Fruit fly (Drosophila melanogaster): ENCODE results near the gene CG4611.

Gene CG4611

DNA sequence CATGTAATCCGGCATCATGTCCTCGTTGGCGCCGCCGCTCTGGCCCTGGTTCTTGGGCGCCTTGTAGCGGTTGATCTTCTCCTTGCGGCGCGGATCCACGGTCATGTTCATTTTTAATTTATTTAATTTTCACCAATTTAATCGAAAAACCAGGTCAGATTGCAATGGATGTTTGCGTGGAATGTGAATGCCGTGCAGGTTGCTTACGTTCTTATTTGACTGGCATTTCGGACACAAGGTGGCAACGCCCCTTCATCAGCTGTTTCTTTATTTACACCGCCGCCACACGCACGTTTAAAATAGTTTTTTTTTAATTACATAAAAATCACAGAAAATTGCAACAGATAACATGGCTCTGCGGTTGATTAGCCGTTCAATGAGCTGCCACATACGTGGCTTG is at the start of gene CG4611, which contains the start of gene CG10674:
Gene CG4611, plus strand, starts transcription at position 254 of the 400 bp plus-strand sequence.
Gene CG10674, minus strand, starts transcription at position 170 of the 400 bp plus-strand sequence.
- TF ChIP-seq CG17801 (GFP tag; optimal IDR thresholded peaks at IDR 0.05; ENCODE audit: partially characterized antibody) = no peak

DNA sequence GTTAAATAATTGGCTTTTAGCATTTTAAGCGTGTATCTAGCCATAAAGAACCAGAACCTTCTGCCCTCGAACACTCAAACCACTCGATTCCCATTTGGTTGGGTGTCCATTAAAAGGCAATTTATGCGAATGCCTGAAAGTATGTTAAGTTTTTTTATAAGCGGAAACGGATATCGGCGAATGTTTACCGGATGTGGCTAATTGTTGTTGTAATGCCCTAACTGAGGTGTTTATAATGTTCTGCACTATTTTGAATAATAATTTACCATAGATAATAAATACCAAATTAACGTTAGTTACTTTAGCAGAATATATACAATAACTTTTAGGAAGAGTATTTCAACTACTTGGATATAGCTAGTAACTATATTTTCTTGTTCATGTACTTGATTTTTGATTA is 39.5 kb upstream of the CG4611 start:
- peak; percentile 33 for TF ChIP-seq CG17801 (GFP tag; optimal IDR thresholded peaks at IDR 0.05; ENCODE audit: partially characterized antibody)

DNA sequence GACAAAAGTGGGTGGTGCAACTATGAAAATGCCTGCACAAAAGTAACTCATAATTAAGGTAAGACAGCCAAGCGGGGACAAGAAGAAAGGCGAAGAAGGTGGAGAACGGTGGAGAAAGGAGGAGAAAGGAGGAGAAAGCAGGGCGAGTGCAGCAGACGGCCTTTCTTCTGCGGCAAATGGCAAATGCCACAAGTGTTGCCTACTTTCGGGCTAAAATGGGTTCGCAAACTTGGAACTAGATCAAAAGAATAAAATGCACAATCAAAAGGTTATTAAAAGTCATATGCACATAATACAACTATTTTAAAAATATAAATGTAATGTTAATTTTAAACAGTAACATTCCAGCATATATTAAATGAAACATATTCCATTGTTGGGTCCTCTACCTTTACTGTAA is 34.1 kb upstream of the CG4611 start:
- TF ChIP-seq CG17801 (GFP tag; optimal IDR thresholded peaks at IDR 0.05; ENCODE audit: partially characterized antibody) = no peak

DNA sequence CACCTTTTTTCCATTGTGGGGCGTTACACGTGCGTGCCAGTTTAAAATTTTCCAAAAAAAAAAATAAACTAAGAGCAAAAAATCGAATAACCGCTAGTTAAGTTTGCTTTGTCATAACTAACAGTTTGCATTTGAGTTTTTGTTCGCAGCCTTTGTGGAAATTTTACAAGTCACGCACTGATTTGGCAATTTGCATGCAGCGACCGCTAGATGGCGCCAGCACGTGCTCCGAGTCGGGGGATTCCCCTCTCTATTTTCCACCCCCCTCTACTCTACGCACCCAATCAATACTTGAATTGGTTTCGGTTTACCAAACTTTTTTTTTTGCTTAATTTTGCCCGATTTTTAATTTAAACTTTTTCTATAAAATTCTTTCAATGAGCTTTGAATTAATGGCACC is 11.0 kb upstream of the CG4611 start:
- TF ChIP-seq CG17801 (GFP tag; optimal IDR thresholded peaks at IDR 0.05; ENCODE audit: partially characterized antibody) = no peak

DNA sequence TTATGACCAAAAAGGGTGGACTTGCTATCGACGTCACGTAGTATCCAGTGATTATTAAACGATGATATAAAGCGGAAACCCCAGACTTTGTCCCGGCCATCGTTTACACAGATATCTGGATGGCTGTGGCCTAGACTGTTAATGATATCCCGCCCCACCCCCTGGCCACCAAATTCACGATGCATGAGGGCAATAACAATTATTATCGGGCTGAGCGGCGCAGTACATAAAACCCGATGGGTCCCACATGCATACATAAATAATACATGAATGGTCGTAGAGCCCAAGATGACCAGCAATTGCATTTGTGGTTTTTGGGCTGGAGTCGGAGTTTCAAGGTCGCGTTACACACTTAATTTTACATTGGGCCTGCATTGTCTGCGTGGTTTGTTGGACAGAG is 8.6 kb upstream of the CG4611 start:
- no peak for TF ChIP-seq CG17801 (GFP tag; optimal IDR thresholded peaks at IDR 0.05; ENCODE audit: partially characterized antibody)

DNA sequence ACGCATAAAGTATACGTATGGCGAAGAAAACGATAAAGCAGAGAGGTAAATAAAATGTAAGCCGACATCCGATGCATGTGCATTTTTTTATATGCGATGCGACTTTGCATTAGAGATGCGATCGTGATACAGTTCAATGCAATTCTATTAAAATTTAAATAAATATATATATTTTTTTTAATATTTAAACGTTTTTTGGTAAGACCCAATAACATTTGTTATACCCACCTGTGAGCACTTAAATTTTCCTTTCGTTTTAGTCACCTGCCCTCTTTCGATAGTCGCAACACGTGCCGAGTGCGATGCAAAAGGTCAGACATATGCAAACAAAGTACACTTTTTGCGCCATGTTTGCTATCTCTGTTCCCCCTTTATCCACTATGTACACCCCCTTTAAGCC is 8.0 kb upstream of the CG4611 start:
- TF ChIP-seq CG17801 (GFP tag; optimal IDR thresholded peaks at IDR 0.05; ENCODE audit: partially characterized antibody) = no peak

DNA sequence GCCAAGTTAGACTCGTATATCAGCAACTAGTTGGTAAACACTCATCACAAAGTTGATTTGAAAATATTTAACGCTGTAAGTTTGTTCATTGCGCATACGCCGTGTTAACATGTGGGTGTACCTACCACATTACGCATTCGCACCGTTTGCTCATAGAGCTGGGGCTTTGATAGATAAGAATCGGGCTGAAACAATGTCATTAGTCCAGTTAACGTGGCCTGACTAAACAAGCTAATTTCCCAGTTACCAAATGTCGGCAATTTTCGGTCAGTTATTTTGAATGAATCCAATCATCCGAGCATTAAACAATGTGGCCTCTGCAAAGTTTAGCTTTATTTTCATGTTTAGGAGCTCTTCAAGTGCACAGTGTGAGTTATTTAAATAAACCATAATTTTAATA is 7.0 kb upstream of the CG4611 start, which contains the start of gene CG4597:
Gene CG4597, plus strand, starts transcription at position 301 of the 400 bp plus-strand sequence.
- no peak for TF ChIP-seq CG17801 (GFP tag; optimal IDR thresholded peaks at IDR 0.05; ENCODE audit: partially characterized antibody)

DNA sequence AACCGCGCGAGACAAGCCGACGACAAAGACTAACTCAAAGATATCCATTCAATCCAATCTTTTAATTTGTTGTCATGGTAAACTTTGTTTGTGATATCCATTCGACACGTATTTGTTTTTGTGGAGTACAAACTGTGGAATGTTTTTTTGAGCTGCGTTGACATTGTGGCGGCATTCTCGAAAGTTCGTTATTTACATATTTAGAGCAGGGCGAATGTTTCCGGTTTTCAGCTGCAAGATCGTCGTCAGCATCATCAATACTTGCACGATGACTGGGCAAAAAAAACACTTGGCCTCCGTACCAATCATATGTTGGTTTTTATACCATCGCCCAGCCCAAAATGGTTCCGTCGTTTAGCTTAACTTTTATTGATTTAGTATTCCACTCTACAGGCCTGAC is 5.7 kb upstream of the CG4611 start:
- TF ChIP-seq CG17801 (GFP tag; optimal IDR thresholded peaks at IDR 0.05; ENCODE audit: partially characterized antibody) = no peak

DNA sequence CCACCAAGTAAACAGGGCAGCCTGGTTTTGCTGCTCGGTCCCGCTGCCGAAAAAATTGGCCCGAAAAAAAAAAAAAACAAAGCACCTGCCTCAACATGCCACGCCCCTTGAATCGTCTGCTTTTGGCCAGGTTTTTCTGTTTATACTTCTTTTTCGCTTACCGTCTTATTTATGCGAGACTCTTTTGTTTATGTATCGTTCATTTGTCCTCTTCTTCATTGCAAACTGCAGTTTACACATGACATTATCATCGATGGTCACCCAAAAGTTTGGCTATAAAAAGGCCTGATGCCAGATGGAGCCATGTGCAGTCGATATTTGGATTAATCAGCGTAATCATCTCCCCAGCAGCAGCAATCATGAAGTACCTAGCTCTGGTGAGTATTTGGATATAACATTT is 4.9 kb upstream of the CG4611 start, which contains the start of gene CG15212:
Gene CG15212, plus strand, starts transcription at position 301 of the 400 bp plus-strand sequence.
- TF ChIP-seq CG17801 (GFP tag; optimal IDR thresholded peaks at IDR 0.05; ENCODE audit: partially characterized antibody) = no peak

DNA sequence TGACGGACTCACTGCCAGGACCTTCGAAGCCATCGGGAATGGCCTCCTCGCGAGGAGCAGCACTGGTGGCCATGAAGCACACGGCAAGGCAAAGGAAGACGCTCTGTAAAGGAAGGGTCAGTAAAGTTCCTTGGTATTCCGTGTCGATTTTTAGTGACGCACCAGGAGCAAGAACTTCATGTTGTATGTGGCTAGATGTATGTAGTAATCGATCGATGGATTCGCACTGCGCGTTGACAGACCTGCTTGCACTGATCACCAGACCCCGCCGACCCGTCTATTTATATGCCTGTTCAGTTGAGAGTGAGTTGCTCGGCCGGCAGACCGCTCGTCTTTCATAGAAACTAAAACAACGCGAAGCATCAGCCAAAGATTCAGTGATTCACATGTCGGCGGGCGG is 3.2 kb upstream of the CG4611 start, which contains the start of gene CG15213:
Gene CG15213, minus strand, starts transcription at position 255 of the 400 bp plus-strand sequence.
- no peak for TF ChIP-seq CG17801 (GFP tag; optimal IDR thresholded peaks at IDR 0.05; ENCODE audit: partially characterized antibody)

DNA sequence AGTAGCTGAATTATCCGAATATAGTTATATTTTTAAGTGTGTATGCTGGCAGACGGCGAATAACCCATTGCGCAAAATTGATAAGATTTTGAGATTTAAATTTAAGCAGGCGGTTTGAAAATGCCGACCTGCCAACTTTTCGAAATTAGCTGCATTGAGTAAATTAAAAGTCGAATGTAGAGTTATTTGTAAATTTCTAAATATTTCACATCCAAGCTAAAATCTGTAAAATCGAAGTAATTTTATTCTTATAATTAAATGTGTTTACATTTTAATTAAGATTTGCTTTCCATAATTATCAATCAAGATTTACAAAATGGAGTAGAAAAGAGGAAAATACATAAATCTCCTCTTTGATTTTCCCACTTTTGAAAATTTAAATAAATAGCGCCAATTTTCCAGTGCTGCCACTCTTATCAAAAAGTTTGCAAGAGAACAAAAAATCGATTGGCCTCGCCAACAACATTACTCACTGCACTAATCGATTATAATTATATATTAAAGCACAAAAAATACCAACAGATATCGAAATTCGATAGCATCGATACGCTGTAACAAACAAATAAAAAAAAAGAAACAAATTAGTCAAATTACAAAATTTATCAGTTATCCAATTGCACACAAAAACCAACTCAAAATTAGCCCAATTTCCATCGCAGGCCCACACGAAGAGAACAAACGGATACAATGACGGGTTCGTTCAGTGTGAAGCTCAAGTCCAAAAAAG is 2.3 kb upstream of the CG4611 start, which contains the start of gene Yod1:
Gene Yod1, plus strand, starts transcription at position 168 of the 727 bp plus-strand sequence.
- TF ChIP-seq CG17801 (GFP tag; optimal IDR thresholded peaks at IDR 0.05; ENCODE audit: partially characterized antibody) = peak; percentile 73

DNA sequence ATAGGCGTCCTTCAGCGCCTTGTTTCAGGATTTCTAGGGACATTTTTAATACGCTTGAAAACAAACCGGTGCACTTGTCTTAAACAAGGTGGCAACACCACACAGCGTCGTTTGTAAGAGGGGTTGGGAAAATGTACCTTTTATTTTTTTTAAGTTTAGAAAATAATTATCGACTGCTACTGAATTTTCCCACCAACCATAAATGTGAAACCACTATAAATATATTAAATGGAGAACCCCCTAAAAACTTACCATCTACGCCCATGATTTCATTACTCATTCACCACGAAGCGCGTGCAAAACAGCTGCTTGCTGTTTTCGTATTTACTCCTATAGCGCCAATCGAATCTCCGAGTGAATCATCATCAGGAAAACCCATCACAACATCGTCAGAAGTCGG is 3.1 kb downstream of the CG4611 start, which contains the start of the genes Tcs5 and CHMP2B:
Gene Tcs5, minus strand, starts transcription at position 84 of the 400 bp plus-strand sequence.
Gene CHMP2B, plus strand, starts transcription at position 308 of the 400 bp plus-strand sequence.
- TF ChIP-seq CG17801 (GFP tag; optimal IDR thresholded peaks at IDR 0.05; ENCODE audit: partially characterized antibody) = peak; percentile 100

DNA sequence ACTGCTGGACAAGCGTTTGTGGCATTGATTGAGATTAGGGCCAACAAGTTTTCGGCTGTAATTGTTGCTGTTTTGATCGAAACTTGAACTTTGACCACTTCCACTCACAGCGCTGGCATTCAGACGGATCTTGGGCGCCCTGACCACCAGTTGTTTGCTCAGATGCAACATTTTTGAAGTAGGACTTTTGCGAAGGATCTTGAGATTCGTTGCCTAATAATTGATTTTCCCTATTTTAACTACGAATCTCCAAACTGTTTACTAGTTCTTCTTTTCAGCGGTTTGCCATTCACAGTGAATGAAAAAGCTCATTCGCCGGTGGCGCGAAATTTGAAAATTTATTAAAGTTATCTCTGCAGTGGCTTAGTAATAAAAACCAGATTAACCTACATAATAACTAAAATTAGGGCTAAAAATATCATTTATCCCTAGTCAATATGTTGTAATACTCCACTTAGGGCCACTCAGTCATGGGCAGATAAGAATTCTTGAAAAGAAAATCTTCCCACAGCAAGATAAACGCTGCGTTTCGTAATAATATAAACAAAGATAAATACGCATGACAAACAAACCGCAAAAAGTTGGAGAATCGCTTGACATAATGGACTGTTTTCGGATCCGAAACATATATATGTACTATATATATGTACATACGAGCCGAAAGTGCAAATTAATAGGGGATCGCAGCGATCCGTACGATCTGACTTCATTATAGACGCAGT is 5.4 kb downstream of the CG4611 start, which contains the start of the genes Dhrs4 and Gdap1:
Gene Dhrs4, minus strand, starts transcription at position 267 of the 722 bp plus-strand sequence.
Gene Gdap1, plus strand, starts transcription at position 574 of the 722 bp plus-strand sequence.
- peak; percentile 30 for TF ChIP-seq CG17801 (GFP tag; optimal IDR thresholded peaks at IDR 0.05; ENCODE audit: partially characterized antibody)

DNA sequence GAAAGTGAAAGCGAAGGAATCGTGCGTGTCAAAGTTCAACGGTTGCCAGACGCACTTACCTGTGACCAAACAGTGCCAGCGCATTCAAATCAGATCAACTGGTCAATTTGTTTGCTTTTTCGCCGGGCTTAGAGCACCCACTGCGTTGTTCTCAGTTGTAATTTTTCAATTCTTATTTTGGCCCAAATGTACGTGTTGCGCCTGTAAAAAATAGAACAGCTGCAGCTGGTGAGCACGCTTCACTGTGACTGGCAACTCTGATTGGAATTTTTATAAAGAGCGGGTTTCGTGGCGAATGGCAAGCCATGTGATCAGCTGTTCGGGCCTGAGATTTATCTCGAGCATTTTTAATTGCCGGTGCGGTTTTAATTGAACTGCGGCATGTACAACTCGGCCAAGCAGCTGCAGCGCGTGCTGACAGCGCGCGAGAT is 9.7 kb downstream of the CG4611 start, which contains the start of the genes Fitm and AlaRS-m:
Gene Fitm, minus strand, starts transcription at position 250 of the 431 bp plus-strand sequence.
Gene AlaRS-m, plus strand, starts transcription at position 285 of the 431 bp plus-strand sequence.
- peak; percentile 35 for TF ChIP-seq CG17801 (GFP tag; optimal IDR thresholded peaks at IDR 0.05; ENCODE audit: partially characterized antibody)

DNA sequence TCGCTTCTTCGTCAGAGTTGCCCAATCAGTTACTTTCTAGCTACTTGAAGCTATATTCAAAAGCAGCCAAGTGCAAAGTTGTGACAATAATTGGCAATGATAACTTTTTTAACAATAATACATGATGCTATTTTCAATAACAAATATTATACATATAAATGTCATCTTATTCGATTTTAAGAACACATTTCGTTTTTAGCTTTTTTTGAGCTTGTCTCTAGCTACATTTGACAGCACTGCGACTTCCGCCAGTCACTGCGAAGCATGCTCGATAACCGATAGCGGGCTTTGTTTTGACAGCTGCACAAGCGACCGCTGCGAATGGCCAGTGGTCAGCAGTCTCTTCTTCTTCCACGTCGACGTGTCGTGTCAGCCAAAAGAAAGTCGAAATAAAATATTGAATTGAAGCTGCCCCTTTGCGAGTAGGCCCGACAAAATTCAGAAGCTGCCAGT is 16.2 kb downstream of the CG4611 start, which contains the start of the genes Gen and Srp54k:
Gene Gen, minus strand, starts transcription at position 23 of the 453 bp plus-strand sequence.
Gene Srp54k, plus strand, starts transcription at position 325 of the 453 bp plus-strand sequence.
- no peak for TF ChIP-seq CG17801 (GFP tag; optimal IDR thresholded peaks at IDR 0.05; ENCODE audit: partially characterized antibody)

Measured in ovary, adult (tissue).